Comparison of ENCODE assay signal across 1 fruit fly cellular context in the genomic region with DNA sequence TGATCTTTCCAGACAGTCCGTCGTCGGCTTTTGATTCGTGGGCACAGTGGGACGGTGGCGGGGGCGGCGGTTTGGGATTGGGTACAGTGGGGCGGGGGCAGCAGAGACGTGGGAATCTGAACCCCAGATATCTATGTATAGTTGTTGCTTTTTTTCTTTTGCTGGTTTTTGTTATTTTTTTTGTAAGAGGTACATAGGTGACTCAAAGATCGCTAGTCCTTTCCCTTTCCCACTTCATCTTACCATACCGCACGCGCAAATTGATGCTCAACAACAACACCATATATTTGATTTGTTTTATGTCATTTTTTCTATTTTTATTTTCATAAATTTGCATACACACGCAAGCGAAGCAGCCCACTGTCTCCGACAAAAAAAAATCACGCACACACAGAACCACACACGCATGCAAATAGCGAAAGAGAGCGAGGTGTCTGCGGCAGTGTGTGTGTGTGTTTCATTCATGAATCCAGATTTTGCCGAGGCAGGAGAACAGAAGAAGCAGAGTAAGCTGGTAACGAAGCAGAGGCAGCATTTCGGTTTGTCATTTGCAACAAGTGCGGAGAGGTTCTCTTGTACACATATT.
TF ChIP-seq lines count a peak whose summit lies in the region.

No protein-coding gene starts in this region.

TF ChIP-seq in whole organism, embryonic, 481 proteins besides CTCF, POLR2A, EP300 and RAD21 (continued from another document):
- no peak for TF ChIP-seq CG8478 (optimal IDR thresholded peaks at IDR 0.05; lab: Kevin White, UChicago)
- TF ChIP-seq corto (GFP tag; optimal IDR thresholded peaks at IDR 0.05; lab: Kevin White, UChicago): no peak
- peak; percentile 39 for TF ChIP-seq Fer3 (tag; optimal IDR thresholded peaks at IDR 0.05; lab: Kevin White, UChicago)
- peak; percentile 41 for TF ChIP-seq CG18599 (GFP tag; optimal IDR thresholded peaks at IDR 0.05; lab: Kevin White, UChicago)
- TF ChIP-seq CG9609 (GFP tag; optimal IDR thresholded peaks at IDR 0.05; lab: Kevin White, UChicago): peak; percentile 18
- TF ChIP-seq HmgD (GFP tag; optimal IDR thresholded peaks at IDR 0.05; lab: Kevin White, UChicago): no peak
- no peak for TF ChIP-seq CG11085 (GFP tag; IDR thresholded peaks at IDR 0.05; lab: Robert Waterston, UW)
- 0 out of 2 replicates have a peak, but pooled peaks have one; percentile 16 for TF ChIP-seq Gsc (GFP tag; IDR thresholded peaks at IDR 0.05; lab: Robert Waterston, UW)
- no peak for TF ChIP-seq amos (GFP tag; IDR thresholded peaks at IDR 0.05; lab: Robert Waterston, UW; ENCODE audit: partially characterized antibody)
- 0 out of 3 replicates have a peak, but pooled peaks have one; percentile 50 for TF ChIP-seq otp (GFP tag; IDR thresholded peaks at IDR 0.05; lab: Robert Waterston, UW)
- TF ChIP-seq CG7556 (GFP tag; optimal IDR thresholded peaks at IDR 0.05; lab: Kevin White, UChicago): peak; percentile 62
- no peak for TF ChIP-seq NFAT (GFP tag; IDR thresholded peaks at IDR 0.05; lab: Robert Waterston, UW)
- no peak for TF ChIP-seq B-H1 (GFP tag; IDR thresholded peaks at IDR 0.05; lab: Robert Waterston, UW)
- TF ChIP-seq Spps (tag; optimal IDR thresholded peaks at IDR 0.05; lab: Kevin White, UChicago): peak; percentile 55
- peak; percentile 18 for TF ChIP-seq CG8281 (tag; optimal IDR thresholded peaks at IDR 0.05; lab: Kevin White, UChicago)
- peak in 1 of 2 experiments; percentile 20 for TF ChIP-seq Eip74EF (GFP tag; optimal IDR thresholded peaks at IDR 0.05; lab: Kevin White, UChicago)
- no peak for TF ChIP-seq Oaz (GFP tag; IDR thresholded peaks at IDR 0.05; lab: Robert Waterston, UW)
- TF ChIP-seq odd (GFP tag; optimal IDR thresholded peaks at IDR 0.05; lab: Kevin White, UChicago): peak; percentile 22
- no peak for TF ChIP-seq CG34224 (GFP tag; IDR thresholded peaks at IDR 0.05; lab: Robert Waterston, UW; ENCODE audit: partially characterized antibody)
- no peak for TF ChIP-seq inv (GFP tag; IDR thresholded peaks at IDR 0.05; lab: Robert Waterston, UW; ENCODE audit: partially characterized antibody)
- no peak for TF ChIP-seq sna (GFP tag; IDR thresholded peaks at IDR 0.05; lab: Robert Waterston, UW; ENCODE audit: partially characterized antibody)
- TF ChIP-seq chn (GFP tag; optimal IDR thresholded peaks at IDR 0.05; lab: Kevin White, UChicago): peak; percentile 27
- TF ChIP-seq CG9932 (GFP tag; IDR thresholded peaks at IDR 0.05; lab: Robert Waterston, UW): no peak
- TF ChIP-seq BEAF-32 (GFP tag; optimal IDR thresholded peaks at IDR 0.05; lab: Kevin White, UChicago): no peak
- no peak for TF ChIP-seq tna (GFP tag; IDR thresholded peaks at IDR 0.05; lab: Robert Waterston, UW; ENCODE audit: partially characterized antibody)
- peak; percentile 25 for TF ChIP-seq CG10267 (tag; optimal IDR thresholded peaks at IDR 0.05; lab: Kevin White, UChicago)
- TF ChIP-seq Tbp (GFP tag; optimal IDR thresholded peaks at IDR 0.05; lab: Kevin White, UChicago): no peak
- no peak for TF ChIP-seq cas (GFP tag; IDR thresholded peaks at IDR 0.05; lab: Robert Waterston, UW)
- TF ChIP-seq ci (GFP tag; IDR thresholded peaks at IDR 0.05; lab: Robert Waterston, UW): 0 out of 3 replicates have a peak, but pooled peaks have one; percentile 24
- TF ChIP-seq CG13123 (GFP tag; optimal IDR thresholded peaks at IDR 0.05; lab: Kevin White, UChicago): no peak
- peak; percentile 9; the same call in 1 of the 2 replicates for TF ChIP-seq H2.0 (GFP tag; IDR thresholded peaks at IDR 0.05; lab: Robert Waterston, UW)
- no peak for TF ChIP-seq NC2β (GFP tag; optimal IDR thresholded peaks at IDR 0.05; lab: Kevin White, UChicago)
- TF ChIP-seq BtbVII (GFP tag; optimal IDR thresholded peaks at IDR 0.05; lab: Kevin White, UChicago): peak; percentile 25
- TF ChIP-seq CG12299 (tag; optimal IDR thresholded peaks at IDR 0.05; lab: Kevin White, UChicago): no peak
- peak; percentile 36 for TF ChIP-seq jumu (GFP tag; optimal IDR thresholded peaks at IDR 0.05; lab: Kevin White, UChicago)
- TF ChIP-seq CG2889 (GFP tag; IDR thresholded peaks at IDR 0.05; lab: Robert Waterston, UW): no peak
- TF ChIP-seq Adf1 (GFP tag; IDR thresholded peaks at IDR 0.05; lab: Robert Waterston, UW): peak; percentile 8; the same call in 1 of the 2 replicates
- peak; percentile 63 for TF ChIP-seq CG11504 (tag; optimal IDR thresholded peaks at IDR 0.05; lab: Kevin White, UChicago)
- TF ChIP-seq CG18476 (GFP tag; optimal IDR thresholded peaks at IDR 0.05; lab: Kevin White, UChicago): no peak
- peak; percentile 40; the same call in 1 of the 2 replicates for TF ChIP-seq ranshi (GFP tag; IDR thresholded peaks at IDR 0.05; lab: Robert Waterston, UW)
- TF ChIP-seq ems (GFP tag; optimal IDR thresholded peaks at IDR 0.05; lab: Kevin White, UChicago): no peak
- TF ChIP-seq hkb (optimal IDR thresholded peaks at IDR 0.05; lab: Kevin White, UChicago): no peak
- TF ChIP-seq hkb (GFP tag; IDR thresholded peaks at IDR 0.05; lab: Robert Waterston, UW): peak; percentile 58
- TF ChIP-seq CG14710 (tag; optimal IDR thresholded peaks at IDR 0.05; lab: Kevin White, UChicago): peak; percentile 29
- no peak for TF ChIP-seq usp (GFP tag; optimal IDR thresholded peaks at IDR 0.05; lab: Kevin White, UChicago)
- peak; percentile 41; the same call in 1 of the 2 replicates for TF ChIP-seq CG14441 (GFP tag; IDR thresholded peaks at IDR 0.05; lab: Robert Waterston, UW)
- TF ChIP-seq CG14667 (GFP tag; IDR thresholded peaks at IDR 0.05; lab: Robert Waterston, UW): no peak
- TF ChIP-seq ATbp (GFP tag; optimal IDR thresholded peaks at IDR 0.05; lab: Kevin White, UChicago): peak; percentile 65
- TF ChIP-seq CoRest (tag; optimal IDR thresholded peaks at IDR 0.05; lab: Kevin White, UChicago): peak; percentile 74
- TF ChIP-seq B-H2 (GFP tag; optimal IDR thresholded peaks at IDR 0.05; lab: Kevin White, UChicago): no peak
- TF ChIP-seq pan (optimal IDR thresholded peaks at IDR 0.05; lab: Kevin White, UChicago): no peak
- TF ChIP-seq pan (GFP tag; optimal IDR thresholded peaks at IDR 0.05 in 1 of 2, IDR thresholded peaks at IDR 0.05 in 1 of 2): no peak
- no peak for TF ChIP-seq pzg (GFP tag; optimal IDR thresholded peaks at IDR 0.05; lab: Kevin White, UChicago)
- no peak for TF ChIP-seq CG4854 (GFP tag; optimal IDR thresholded peaks at IDR 0.05; lab: Kevin White, UChicago)
- TF ChIP-seq Sox100B (GFP tag; optimal IDR thresholded peaks at IDR 0.05; lab: Kevin White, UChicago): peak; percentile 37
TF ChIP-seq in whole organism, embryonic: peak in this region for 228.
